In genomic region chr3L:4414579-4414978, dm6 we compare ENCODE assay signal across 4 fruit fly cellular contexts.
TF ChIP-seq lines count a peak whose summit lies in the region.

No protein-coding gene starts in this region.

- no peak for TF ChIP-seq CTCF in whole organism, embryonic (GFP tag; optimal IDR thresholded peaks at IDR 0.05; lab: Kevin White, UChicago)

TF ChIP-seq in whole organism, adult, 20 proteins besides CTCF, POLR2A, EP300 and RAD21:
- TF ChIP-seq cic (GFP tag; optimal IDR thresholded peaks at IDR 0.05; lab: Kevin White, UChicago) (no peak), CG5204 (GFP tag; optimal IDR thresholded peaks at IDR 0.05; lab: Kevin White, UChicago) (peak; percentile 23), CG7101 (tag; optimal IDR thresholded peaks at IDR 0.05; lab: Kevin White, UChicago) (peak; percentile 11), CG12768 (GFP tag; optimal IDR thresholded peaks at IDR 0.05; lab: Kevin White, UChicago) (no peak), CG33017 (tag; optimal IDR thresholded peaks at IDR 0.05; lab: Kevin White, UChicago) (peak; percentile 24), kay (GFP tag; lab: Kevin White, UChicago; ENCODE audit: borderline replicate concordance) (peak; percentile 93), bab1 (GFP tag; optimal IDR thresholded peaks at IDR 0.05; lab: Kevin White, UChicago) (no peak), CG11617 (GFP tag; optimal IDR thresholded peaks at IDR 0.05; lab: Kevin White, UChicago) (no peak), Crg-1 (GFP tag; optimal IDR thresholded peaks at IDR 0.05; lab: Kevin White, UChicago) (no peak)
TF ChIP-seq in whole organism, adult: peak in this region for 4.

TF ChIP-seq in whole organism, embryonic, 481 proteins besides CTCF, POLR2A, EP300 and RAD21:
- peak in 1 of 2 experiments; percentile 30 for TF ChIP-seq Pdp1 (GFP tag; optimal IDR thresholded peaks at IDR 0.05; lab: Kevin White, UChicago)
- no peak for TF ChIP-seq CG8290 (GFP tag; optimal IDR thresholded peaks at IDR 0.05; lab: Kevin White, UChicago)
- peak in 1 of 2 experiments; percentile 7 for TF ChIP-seq CG8290 (tag; optimal IDR thresholded peaks at IDR 0.05; lab: Kevin White, UChicago)
- peak; percentile 40 for TF ChIP-seq sens (GFP tag; lab: Kevin White, UChicago)
- no peak for TF ChIP-seq chif (GFP tag; optimal IDR thresholded peaks at IDR 0.05; lab: Kevin White, UChicago)

TF ChIP-seq in whole organism, prepupa, 60 proteins besides CTCF, POLR2A, EP300 and RAD21:
- TF ChIP-seq ss (GFP tag; optimal IDR thresholded peaks at IDR 0.05; lab: Kevin White, UChicago) (no peak), svp (GFP tag; lab: Kevin White, UChicago) (no peak), Eip78C (GFP tag; lab: Kevin White, UChicago) (peak; percentile 39)
TF ChIP-seq in whole organism, prepupa: peak in this region for 1.

TF ChIP-seq in whole organism, wandering third instar larva, 38 proteins besides CTCF, POLR2A, EP300 and RAD21:
- TF ChIP-seq Hr83 (GFP tag; optimal IDR thresholded peaks at IDR 0.05; lab: Kevin White, UChicago; ENCODE audit: poor library complexity, severe bottlenecking): no peak
- TF ChIP-seq Sp1 (GFP tag; optimal IDR thresholded peaks at IDR 0.05; lab: Kevin White, UChicago): peak; percentile 6
- no peak for TF ChIP-seq CG9705 (GFP tag; optimal IDR thresholded peaks at IDR 0.05; lab: Kevin White, UChicago)
- TF ChIP-seq Rel (GFP tag; optimal IDR thresholded peaks at IDR 0.05; lab: Kevin White, UChicago): peak; percentile 34
- no peak for TF ChIP-seq Rel (tag; optimal IDR thresholded peaks at IDR 0.05; lab: Kevin White, UChicago)
- no peak for TF ChIP-seq dsf (GFP tag; optimal IDR thresholded peaks at IDR 0.05; lab: Kevin White, UChicago; ENCODE audit: borderline replicate concordance)
- peak; percentile 5 for TF ChIP-seq Vsx2 (GFP tag; optimal IDR thresholded peaks at IDR 0.05; lab: Kevin White, UChicago; ENCODE audit: partially characterized antibody)
- peak; percentile 13 for TF ChIP-seq OdsH (GFP tag; optimal IDR thresholded peaks at IDR 0.05; lab: Kevin White, UChicago)
- peak; percentile 50 for TF ChIP-seq Dif (GFP tag; optimal IDR thresholded peaks at IDR 0.05; lab: Kevin White, UChicago; ENCODE audit: partially characterized antibody)
- no peak for TF ChIP-seq jim (GFP tag; optimal IDR thresholded peaks at IDR 0.05; lab: Kevin White, UChicago)
